Fruit fly (Drosophila melanogaster): Measurements from ENCODE around the gene twin.

Gene twin

DNA sequence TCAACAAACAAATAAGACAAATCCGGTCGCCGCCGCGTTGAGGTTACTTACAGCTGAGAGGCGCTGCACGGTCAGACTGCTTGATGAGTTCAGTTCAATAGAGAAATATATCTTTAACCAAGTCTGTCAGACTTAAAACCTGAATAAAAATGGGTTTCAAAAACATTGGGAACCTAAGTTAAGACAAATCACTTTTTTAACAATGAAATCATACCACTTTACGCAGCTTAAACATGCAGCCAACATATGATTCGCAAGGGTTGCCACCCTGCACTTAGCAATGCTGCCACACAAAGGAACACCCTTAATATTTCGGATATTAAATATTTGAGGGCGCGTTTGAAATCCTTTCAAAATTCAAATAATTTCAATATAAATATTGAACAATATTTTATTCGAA, 33.1 kb downstream of the twin start, which contains the start of gene CG5515 (continued):
- peak; percentile 82 for TF ChIP-seq CG13624 (GFP tag; optimal IDR thresholded peaks at IDR 0.05)
- no peak for TF ChIP-seq exex (tag; optimal IDR thresholded peaks at IDR 0.05)
- TF ChIP-seq tna (GFP tag; IDR thresholded peaks at IDR 0.05; ENCODE audit: partially characterized antibody): peak; percentile 81
- TF ChIP-seq CG2875 (GFP tag; optimal IDR thresholded peaks at IDR 0.05): no peak
- peak; percentile 64; the same call in 1 of the 2 replicates for TF ChIP-seq Taf1 (GFP tag; IDR thresholded peaks at IDR 0.05)
- TF ChIP-seq CG11456 (GFP tag; IDR thresholded peaks at IDR 0.05): peak; percentile 70
- peak; percentile 70 for TF ChIP-seq Rx (GFP tag; IDR thresholded peaks at IDR 0.05)
- peak; percentile 58 for TF ChIP-seq Meics (GFP tag; optimal IDR thresholded peaks at IDR 0.05)
- TF ChIP-seq CG8478 (optimal IDR thresholded peaks at IDR 0.05): no peak
- 0 out of 2 replicates have a peak, but pooled peaks have one; percentile 9 for TF ChIP-seq cas (GFP tag; IDR thresholded peaks at IDR 0.05)
- TF ChIP-seq jing (GFP tag; optimal IDR thresholded peaks at IDR 0.05): peak; percentile 52
- TF ChIP-seq btn (GFP tag; optimal IDR thresholded peaks at IDR 0.05): no peak
- peak; percentile 88 for TF ChIP-seq CG9609 (GFP tag; optimal IDR thresholded peaks at IDR 0.05)
- TF ChIP-seq Ada2b (GFP tag; IDR thresholded peaks at IDR 0.05): peak; percentile 66

dm6 chr3R:24186188-24186587, 35.6 kb downstream of the twin start, which contains the start of gene mora:
Gene mora (plus strand): TSS chr3R:24186359.
- no peak for TF ChIP-seq CG10979 (tag; optimal IDR thresholded peaks at IDR 0.05)
- TF ChIP-seq MESR4 (GFP tag; optimal IDR thresholded peaks at IDR 0.05): peak; percentile 78
- TF ChIP-seq CG6813 (GFP tag; optimal IDR thresholded peaks at IDR 0.05): no peak
- TF ChIP-seq CG13296 (GFP tag; optimal IDR thresholded peaks at IDR 0.05): no peak
- no peak for TF ChIP-seq GATAe (GFP tag; conservative IDR thresholded peaks at IDR 0.05)
- TF ChIP-seq Abd-B (GFP tag; optimal IDR thresholded peaks at IDR 0.05): no peak
- no peak for TF ChIP-seq pan (optimal IDR thresholded peaks at IDR 0.05)
- TF ChIP-seq pan (GFP tag; optimal IDR thresholded peaks at IDR 0.05 in 1 of 2, IDR thresholded peaks at IDR 0.05 in 1 of 2): no peak
- TF ChIP-seq CG9876 (GFP tag; optimal IDR thresholded peaks at IDR 0.05): no peak
- TF ChIP-seq lola (GFP tag; optimal IDR thresholded peaks at IDR 0.05): no peak
- TF ChIP-seq HLH54F (GFP tag; optimal IDR thresholded peaks at IDR 0.05): no peak
- TF ChIP-seq CG12391 (tag; optimal IDR thresholded peaks at IDR 0.05): no peak
- no peak for TF ChIP-seq repo (GFP tag; optimal IDR thresholded peaks at IDR 0.05)
- TF ChIP-seq pum (GFP tag; optimal IDR thresholded peaks at IDR 0.05): no peak
- no peak for TF ChIP-seq Dip3 (GFP tag; optimal IDR thresholded peaks at IDR 0.05)
- TF ChIP-seq zfh2 (GFP tag; optimal IDR thresholded peaks at IDR 0.05): no peak
- no peak for TF ChIP-seq D19A (tag; optimal IDR thresholded peaks at IDR 0.05)
- TF ChIP-seq Gug (GFP tag; IDR thresholded peaks at IDR 0.05): no peak
- no peak for TF ChIP-seq disco-r (GFP tag; optimal IDR thresholded peaks at IDR 0.05)
- no peak for TF ChIP-seq Six4 (GFP tag; optimal IDR thresholded peaks at IDR 0.05)
- no peak for TF ChIP-seq CG14441 (GFP tag; IDR thresholded peaks at IDR 0.05)
- no peak for TF ChIP-seq dati (GFP tag; IDR thresholded peaks at IDR 0.05)
- peak; percentile 15 for TF ChIP-seq phol (tag; optimal IDR thresholded peaks at IDR 0.05)
- no peak for TF ChIP-seq CG6689 (GFP tag; IDR thresholded peaks at IDR 0.05)
- no peak for TF ChIP-seq Hr39 (optimal IDR thresholded peaks at IDR 0.05)
- TF ChIP-seq CG8924 (tag; optimal IDR thresholded peaks at IDR 0.05): no peak
- TF ChIP-seq sens-2 (GFP tag; IDR thresholded peaks at IDR 0.05): no peak
- no peak for TF ChIP-seq CG33557 (GFP tag; optimal IDR thresholded peaks at IDR 0.05)
- no peak for TF ChIP-seq fd64A (GFP tag; optimal IDR thresholded peaks at IDR 0.05)
- TF ChIP-seq D19B (GFP tag; optimal IDR thresholded peaks at IDR 0.05): no peak
- peak; percentile 12 for TF ChIP-seq Sry-δ (GFP tag; optimal IDR thresholded peaks at IDR 0.05)
- no peak for TF ChIP-seq Mes4 (GFP tag; optimal IDR thresholded peaks at IDR 0.05)
- no peak for TF ChIP-seq eve (GFP tag; optimal IDR thresholded peaks at IDR 0.05)
- no peak for TF ChIP-seq bcd (GFP tag; optimal IDR thresholded peaks at IDR 0.05)
- peak; percentile 26 for TF ChIP-seq trem (tag; optimal IDR thresholded peaks at IDR 0.05)
- TF ChIP-seq fu2 (GFP tag; optimal IDR thresholded peaks at IDR 0.05): no peak
- TF ChIP-seq sim (GFP tag; IDR thresholded peaks at IDR 0.05): no peak
- TF ChIP-seq CG14050 (GFP tag; IDR thresholded peaks at IDR 0.05): no peak
- no peak for TF ChIP-seq cwo (GFP tag; optimal IDR thresholded peaks at IDR 0.05)
